Fruit fly (Drosophila melanogaster) whole organism, wandering third instar larva: ENCODE data around the gene CG32365.

ENCODE experiments used
- Mio ChIP-seq: sonication (Bioruptor generic); optimal IDR thresholded peaks from 2 replicates; lab custom pipeline; 2016; ENCODE audit warnings: missing biosample characterization, missing genetic modification characterization
- fru ChIP-seq: fragments of 200-800 bp; sonication (Bioruptor generic); optimal IDR thresholded peaks from 3 replicates; lab custom pipeline; 2016; ENCODE audit warnings: missing biosample characterization, mild to moderate bottlenecking, missing genetic modification characterization
- psq ChIP-seq: fragments of 200-800 bp; sonication (Bioruptor generic); optimal IDR thresholded peaks from 3 replicates; lab custom pipeline; 2017; ENCODE audit warnings: missing biosample characterization, mild to moderate bottlenecking, missing genetic modification characterization, moderate library complexity

dm6 chr3L:7883298-7883697 is 14.5 kb downstream of the CG32365 start:
- no peak for TF ChIP-seq Mio (GFP tag; lab: Kevin White, UChicago)
- TF ChIP-seq fru (GFP tag; lab: Kevin White, UChicago) = no peak
- no peak for TF ChIP-seq psq (GFP tag; lab: Kevin White, UChicago)
